Fruit fly (Drosophila melanogaster): ENCODE results near the gene CG7394.

Gene CG7394

DNA sequence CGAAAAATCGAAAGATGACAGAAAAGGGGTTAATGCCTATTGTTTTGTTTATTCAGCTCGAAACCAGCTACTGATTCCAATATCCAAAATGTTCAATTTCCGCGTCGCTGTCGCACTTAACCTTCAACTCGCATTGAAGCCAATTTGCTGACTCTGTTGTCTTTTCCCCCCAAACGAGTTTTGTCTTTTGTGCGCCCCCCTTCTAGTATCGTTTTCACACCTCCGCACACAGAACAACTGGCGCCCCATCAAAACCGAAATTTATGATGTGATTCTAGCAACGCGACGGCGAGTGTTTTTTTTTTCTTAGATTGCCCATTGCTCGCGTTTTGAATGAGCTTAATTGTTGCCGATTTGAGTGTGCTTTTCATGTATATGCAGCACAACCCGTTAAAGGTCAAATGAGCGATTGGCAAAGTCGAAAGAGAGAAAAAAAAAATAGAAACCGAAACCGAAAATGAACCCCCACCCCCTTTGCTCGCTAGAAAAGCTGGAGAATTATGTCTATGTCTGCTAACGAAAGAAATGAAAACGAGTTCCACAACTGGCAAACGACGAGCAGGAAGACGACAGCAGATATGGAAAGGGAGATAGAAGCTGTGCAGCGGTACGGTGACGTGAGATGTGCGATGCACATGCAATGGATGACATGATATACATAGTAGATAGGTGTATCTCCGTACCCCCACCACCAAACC lies 11.3 kb upstream of the CG7394 start (continued):
- TF ChIP-seq al (GFP tag; IDR thresholded peaks at IDR 0.05) (no peak), Hr78 (GFP tag; optimal IDR thresholded peaks at IDR 0.05) (peak in 1 of 2 experiments; percentile 49), pros (GFP tag; optimal IDR thresholded peaks at IDR 0.05) (no peak), Dbx (GFP tag; IDR thresholded peaks at IDR 0.05) (0 out of 3 replicates have a peak, but pooled peaks have one; percentile 40), CG15269 (tag; optimal IDR thresholded peaks at IDR 0.05) (peak; percentile 6), sc (optimal IDR thresholded peaks at IDR 0.05) (no peak), sc (GFP tag; optimal IDR thresholded peaks at IDR 0.05) (no peak), CG6254 (GFP tag; optimal IDR thresholded peaks at IDR 0.05) (no peak), gem (tag; optimal IDR thresholded peaks at IDR 0.05) (no peak), CG4820 (GFP tag; optimal IDR thresholded peaks at IDR 0.05) (no peak), CG9797 (GFP tag; optimal IDR thresholded peaks at IDR 0.05) (no peak), CG2120 (GFP tag; optimal IDR thresholded peaks at IDR 0.05) (no peak), her (GFP tag; optimal IDR thresholded peaks at IDR 0.05) (peak; percentile 23), CG12299 (tag; optimal IDR thresholded peaks at IDR 0.05) (no peak), lola (GFP tag; optimal IDR thresholded peaks at IDR 0.05) (no peak), Bdp1 (GFP tag; optimal IDR thresholded peaks at IDR 0.05) (no peak), CG10366 (GFP tag; IDR thresholded peaks at IDR 0.05) (no peak), CG6683 (GFP tag; optimal IDR thresholded peaks at IDR 0.05) (no peak), Camta (GFP tag; optimal IDR thresholded peaks at IDR 0.05) (no peak), pnt (GFP tag; optimal IDR thresholded peaks at IDR 0.05) (no peak), CG17802 (tag; optimal IDR thresholded peaks at IDR 0.05) (no peak), D19A (tag; optimal IDR thresholded peaks at IDR 0.05) (no peak), Rx (GFP tag; IDR thresholded peaks at IDR 0.05) (no peak), CG10209 (GFP tag; optimal IDR thresholded peaks at IDR 0.05) (no peak), crp (GFP tag; optimal IDR thresholded peaks at IDR 0.05) (no peak), zfh1 (GFP tag; IDR thresholded peaks at IDR 0.05) (no peak), Six4 (GFP tag; optimal IDR thresholded peaks at IDR 0.05) (no peak), mam (GFP tag; optimal IDR thresholded peaks at IDR 0.05) (no peak), PHDP (tag; optimal IDR thresholded peaks at IDR 0.05) (no peak), Kr (GFP tag; optimal IDR thresholded peaks at IDR 0.05) (no peak), CHES-1-like (GFP tag; optimal IDR thresholded peaks at IDR 0.05) (no peak), CG12744 (GFP tag; optimal IDR thresholded peaks at IDR 0.05) (no peak), inv (GFP tag; IDR thresholded peaks at IDR 0.05; ENCODE audit: partially characterized antibody) (no peak), dan (GFP tag; IDR thresholded peaks at IDR 0.05) (no peak), Rfx (GFP tag; IDR thresholded peaks at IDR 0.05) (peak; percentile 59), Hand (GFP tag; optimal IDR thresholded peaks at IDR 0.05) (no peak), kni (GFP tag; optimal IDR thresholded peaks at IDR 0.05) (peak; percentile 67), Ets65A (GFP tag) (no peak), eyg (GFP tag; optimal IDR thresholded peaks at IDR 0.05) (no peak), Fer1 (GFP tag; optimal IDR thresholded peaks at IDR 0.05) (peak; percentile 3), cad (GFP tag; optimal IDR thresholded peaks at IDR 0.05) (no peak), CG9932 (GFP tag; IDR thresholded peaks at IDR 0.05) (peak; percentile 29; the same call in 1 of the 2 replicates), CG6813 (GFP tag; optimal IDR thresholded peaks at IDR 0.05) (no peak), esg (GFP tag; conservative IDR thresholded peaks at IDR 0.05) (no peak), abd-A (tag; optimal IDR thresholded peaks at IDR 0.05) (peak; percentile 85), MBD-R2 (GFP tag; IDR thresholded peaks at IDR 0.05) (no peak), Eip74EF (GFP tag; optimal IDR thresholded peaks at IDR 0.05) (peak in 1 of 2 experiments; percentile 69), aop (GFP tag; IDR thresholded peaks at IDR 0.05) (no peak), ftz-f1 (GFP tag; optimal IDR thresholded peaks at IDR 0.05) (peak; percentile 75), rib (GFP tag; IDR thresholded peaks at IDR 0.05) (peak; percentile 37; the same call in 1 of the 2 replicates)

Data from whole organism, embryonic.